Worm (Caenorhabditis elegans): ENCODE results near the gene W03F8.6.

DNA sequence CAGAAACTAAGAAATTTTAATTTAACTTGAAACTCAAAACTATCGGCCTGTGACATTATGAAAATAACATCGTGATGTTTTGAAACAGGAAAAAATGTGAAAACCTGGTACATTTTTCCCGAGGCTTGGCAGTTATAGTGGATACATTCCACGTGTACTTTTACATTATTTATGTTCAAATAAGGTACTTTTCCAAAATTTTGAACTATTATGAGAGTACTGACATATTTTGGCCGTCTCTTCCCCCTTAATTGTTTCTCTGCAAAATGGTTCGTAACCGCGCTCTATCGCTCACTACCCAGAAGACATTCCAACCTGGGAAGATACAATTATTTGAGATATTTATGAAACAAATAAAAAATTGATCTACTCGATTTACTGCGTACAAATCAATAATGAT, 36.6 kb downstream of the W03F8.6 start, which contains the start of gene C24D10.5:
- TF ChIP-seq ama-1 (optimal IDR thresholded peaks at IDR 0.05) (no peak), sea-1 (GFP tag; conservative IDR thresholded peaks at IDR 0.05) (no peak), F13C5.2 (tag; optimal IDR thresholded peaks at IDR 0.05) (no peak), tbx-11 (GFP tag; IDR thresholded peaks at IDR 0.05) (no peak)

Measured in whole organism, early embryonic.